Worm (Caenorhabditis elegans) whole organism, L4 larva: ENCODE data around the gene C17G10.7.

Source experiments
- Y105C5A.15 ChIP-seq: fragments of 200-800 bp; sonication (Bioruptor generic); IDR thresholded peaks from 2 replicates; pipeline ENCODE4 v1.3.6; 2022; ENCODE audit warnings: missing genetic modification characterization, missing compliant biosample characterization
- attf-4 ChIP-seq: sonication (generic microtip); optimal IDR thresholded peaks from 3 replicates; lab custom pipeline; 2017; ENCODE audit warnings: missing biosample characterization, missing genetic modification characterization
- ceh-62 ChIP-seq: sonication (generic microtip); optimal IDR thresholded peaks from 2 replicates; lab custom pipeline; 2017; ENCODE audit warnings: missing biosample characterization, missing genetic modification characterization
- ctbp-1 ChIP-seq: fragments of 200-800 bp; sonication (Bioruptor generic); IDR thresholded peaks from 2 replicates; pipeline ENCODE4 v1.3.6; 2022; ENCODE audit warnings: missing genetic modification reagents, missing genetic modification characterization, missing compliant biosample characterization
- dpl-1 ChIP-seq: fragments of 150-350 bp; optimal IDR thresholded peaks from 2 replicates; lab custom pipeline; 2014; ENCODE audit warnings: missing biosample characterization, missing genetic modification reagents, missing genetic modification characterization
- fkh-10 ChIP-seq: fragments of 150-350 bp; optimal IDR thresholded peaks from 2 replicates; lab custom pipeline; 2014; ENCODE audit warnings: missing biosample characterization, missing genetic modification reagents, missing genetic modification characterization
- jun-1 ChIP-seq: fragments of 150-350 bp; optimal IDR thresholded peaks from 2 replicates; lab custom pipeline; 2014; ENCODE audit warnings: missing biosample characterization, missing genetic modification reagents, missing genetic modification characterization
- lin-29 ChIP-seq: fragments of 200-800 bp; sonication (Bioruptor generic); IDR thresholded peaks from 2 replicates; pipeline ENCODE4 v1.3.6; 2022; ENCODE audit warnings: missing genetic modification reagents, missing genetic modification characterization, missing compliant biosample characterization
- skn-1 ChIP-seq: fragments of 150-350 bp; optimal IDR thresholded peaks from 2 replicates; lab custom pipeline; 2014; ENCODE audit warnings: missing biosample characterization, missing genetic modification characterization
- vab-7 ChIP-seq: fragments of 200-800 bp; sonication (Bioruptor generic); IDR thresholded peaks from 2 replicates; pipeline ENCODE4 v1.3.6; 2022; ENCODE audit warnings: missing genetic modification reagents, missing genetic modification characterization, missing compliant biosample characterization
- ztf-11 ChIP-seq: fragments of 150-350 bp; optimal IDR thresholded peaks from 2 replicates; lab custom pipeline; 2014; ENCODE audit warnings: missing biosample characterization, missing genetic modification characterization

- no peak for TF ChIP-seq lin-29
- TF ChIP-seq dpl-1: no peak
- no peak for TF ChIP-seq Y105C5A.15 (GFP tag; lab: Robert Waterston, UW)
- TF ChIP-seq skn-1 (tag; lab: Kevin White, UChicago): no peak
- no peak for TF ChIP-seq ztf-11 (tag; lab: Kevin White, UChicago)
- TF ChIP-seq attf-4 (tag; lab: Kevin White, UChicago): no peak
- TF ChIP-seq jun-1 (tag; lab: Kevin White, UChicago): no peak
- no peak for TF ChIP-seq ceh-62 (tag; lab: Kevin White, UChicago)
- TF ChIP-seq fkh-10 (GFP tag; lab: Kevin White, UChicago): no peak
- no peak for TF ChIP-seq vab-7 (GFP tag; lab: Robert Waterston, UW)
- TF ChIP-seq ctbp-1 (GFP tag; lab: Robert Waterston, UW): no peak
Measured at ce11 chrII:5640362-5641079, 32.9 kb upstream of the C17G10.7 start.
